Worm (Caenorhabditis elegans): ENCODE measurements around the gene R12C12.7.
"Not testable (repeated sequence)": the region's sequence is repeated elsewhere in the genome, so short reads cannot be mapped to it uniquely, and the experiment has no call there.

R12C12.7 gene

ce11 chrII:6024879-6025278 lies 30.9 kb downstream of the R12C12.7 start, which contains the start of gene R12C12.9:
R12C12.9 (minus strand) TSS chrII:6024979.
- TF ChIP-seq ztf-23 (GFP tag; IDR thresholded peaks at IDR 0.05) = no peak

ce11 chrII:6022596-6022995 lies 33.2 kb downstream of the R12C12.7 start:
- TF ChIP-seq med-1 (GFP tag; optimal IDR thresholded peaks at IDR 0.05; ENCODE audit: insufficient read depth) (no peak), ztf-23 (GFP tag; IDR thresholded peaks at IDR 0.05) (no peak), T22C8.4 (GFP tag; IDR thresholded peaks at IDR 0.05) (no peak), cog-1 (tag; optimal IDR thresholded peaks at IDR 0.05) (no peak), ref-1 (GFP tag; conservative IDR thresholded peaks at IDR 0.05) (no peak), ztf-29 (GFP tag; IDR thresholded peaks at IDR 0.05) (no peak), klf-2 (GFP tag; conservative IDR thresholded peaks at IDR 0.05) (no peak), flt-1 (GFP tag; IDR thresholded peaks at IDR 0.05) (no peak), tab-1 (GFP tag; IDR thresholded peaks at IDR 0.05) (no peak)

- TF ChIP-seq ref-1 (GFP tag; conservative IDR thresholded peaks at IDR 0.05) (no peak), flt-1 (GFP tag; IDR thresholded peaks at IDR 0.05) (no peak)
Observed at ce11 chrII:6020353-6020752, 35.4 kb downstream of the R12C12.7 start, which contains the start of gene ZK84.1. ZK84.1 (plus strand) TSS chrII:6020653.

ce11 chrII:6016410-6016809 lies 39.4 kb downstream of the R12C12.7 start, which contains the start of gene ZK84.5:
ZK84.5 (minus strand) TSS chrII:6016510.
- TF ChIP-seq ztf-23 (GFP tag; IDR thresholded peaks at IDR 0.05) = no peak
- no peak for TF ChIP-seq flt-1 (GFP tag; IDR thresholded peaks at IDR 0.05)
- TF ChIP-seq med-1 (GFP tag; optimal IDR thresholded peaks at IDR 0.05; ENCODE audit: insufficient read depth) = no peak
- no peak for TF ChIP-seq tab-1 (GFP tag; IDR thresholded peaks at IDR 0.05)
- no peak for TF ChIP-seq ref-1 (GFP tag; conservative IDR thresholded peaks at IDR 0.05)
- no peak for TF ChIP-seq klf-2 (GFP tag; conservative IDR thresholded peaks at IDR 0.05)
- TF ChIP-seq T22C8.4 (GFP tag; IDR thresholded peaks at IDR 0.05) = no peak
- no peak for TF ChIP-seq cog-1 (tag; optimal IDR thresholded peaks at IDR 0.05)
- no peak for TF ChIP-seq ztf-29 (GFP tag; IDR thresholded peaks at IDR 0.05)

ce11 chrII:6014057-6014456 lies 41.7 kb downstream of the R12C12.7 start, which contains the start of gene ZK84.2:
ZK84.2 (plus strand) TSS chrII:6014357.
- not testable (repeated sequence) for TF ChIP-seq ztf-29 (GFP tag; IDR thresholded peaks at IDR 0.05); ref-1 (GFP tag; conservative IDR thresholded peaks at IDR 0.05); ztf-23 (GFP tag; IDR thresholded peaks at IDR 0.05)

- TF ChIP-seq tab-1 (GFP tag; IDR thresholded peaks at IDR 0.05) (no peak), cog-1 (tag; optimal IDR thresholded peaks at IDR 0.05) (no peak), ztf-23 (GFP tag; IDR thresholded peaks at IDR 0.05) (no peak), flt-1 (GFP tag; IDR thresholded peaks at IDR 0.05) (no peak), med-1 (GFP tag; optimal IDR thresholded peaks at IDR 0.05; ENCODE audit: insufficient read depth) (no peak), T22C8.4 (GFP tag; IDR thresholded peaks at IDR 0.05) (no peak), klf-2 (GFP tag; conservative IDR thresholded peaks at IDR 0.05) (no peak), ref-1 (GFP tag; conservative IDR thresholded peaks at IDR 0.05) (no peak), ztf-29 (GFP tag; IDR thresholded peaks at IDR 0.05) (no peak)
Observed at ce11 chrII:6010544-6010943, 45.2 kb downstream of the R12C12.7 start, which contains the start of gene ins-20. ins-20 (plus strand) TSS chrII:6010844.

ce11 chrII:6008887-6009286 lies 46.9 kb downstream of the R12C12.7 start, which contains the start of gene ZK84.4:
ZK84.4 (minus strand) TSS chrII:6008987.
- not testable (repeated sequence) for TF ChIP-seq flt-1 (GFP tag; IDR thresholded peaks at IDR 0.05); ref-1 (GFP tag; conservative IDR thresholded peaks at IDR 0.05); T22C8.4 (GFP tag; IDR thresholded peaks at IDR 0.05)

Data from whole organism, midembryonic.